Worm (Caenorhabditis elegans): Measurements from ENCODE around the gene scc-1.

Gene scc-1

DNA sequence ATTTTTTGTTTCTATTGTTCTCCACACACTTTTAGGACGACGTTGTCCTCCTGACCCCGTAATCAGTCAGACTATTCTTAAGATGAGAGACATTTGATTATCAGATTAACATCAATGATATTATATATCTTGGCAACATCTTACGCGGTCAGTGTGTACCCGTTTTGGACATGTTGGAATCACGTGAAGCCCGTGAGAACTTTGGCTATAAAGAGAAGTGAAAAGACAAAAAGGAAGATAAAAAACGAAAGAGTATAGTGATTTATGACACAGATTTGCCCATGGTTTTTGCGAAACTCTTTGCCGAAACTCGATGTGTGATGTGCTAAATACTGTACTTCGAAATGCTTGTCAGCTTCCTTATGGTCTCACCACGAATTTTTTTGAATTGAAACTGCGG is 46.8 kb downstream of the scc-1 start:
- no peak for TF ChIP-seq ref-2 (tag; optimal IDR thresholded peaks at IDR 0.05)
- no peak for TF ChIP-seq ahr-1 (tag; optimal IDR thresholded peaks at IDR 0.05)
- TF ChIP-seq ceh-14 (tag; optimal IDR thresholded peaks at IDR 0.05) = no peak
- no peak for TF ChIP-seq fkh-10 (GFP tag; optimal IDR thresholded peaks at IDR 0.05)
- TF ChIP-seq nhr-11 (tag; optimal IDR thresholded peaks at IDR 0.05) = no peak
- TF ChIP-seq lin-11 (tag; optimal IDR thresholded peaks at IDR 0.05) = no peak
- TF ChIP-seq hlh-8 (tag; optimal IDR thresholded peaks at IDR 0.05) = no peak

DNA sequence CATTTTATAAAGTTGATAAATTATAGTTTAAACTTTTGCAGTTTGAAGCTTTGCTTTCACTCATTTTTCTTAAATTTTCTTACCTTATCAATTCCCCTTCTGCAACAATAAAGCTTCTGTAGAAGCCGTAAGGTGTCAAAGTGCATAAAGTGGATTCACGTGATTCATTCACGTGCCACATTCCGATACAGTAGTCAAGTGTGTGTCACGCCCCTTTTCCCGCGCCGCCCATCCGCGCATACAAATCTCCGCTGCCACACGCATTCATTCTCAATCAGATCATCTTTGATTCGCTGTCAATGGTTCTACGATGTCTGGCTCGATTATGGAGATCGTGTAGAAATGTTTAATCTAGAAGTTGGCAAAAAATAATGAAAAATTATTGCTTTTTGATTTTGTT is 48.5 kb downstream of the scc-1 start:
- TF ChIP-seq K02D7.2 (tag; optimal IDR thresholded peaks at IDR 0.05) (no peak), hlh-30 (tag; optimal IDR thresholded peaks at IDR 0.05; ENCODE audit: insufficient read depth) (peak; percentile 22), pqm-1 (tag; optimal IDR thresholded peaks at IDR 0.05) (no peak)

DNA sequence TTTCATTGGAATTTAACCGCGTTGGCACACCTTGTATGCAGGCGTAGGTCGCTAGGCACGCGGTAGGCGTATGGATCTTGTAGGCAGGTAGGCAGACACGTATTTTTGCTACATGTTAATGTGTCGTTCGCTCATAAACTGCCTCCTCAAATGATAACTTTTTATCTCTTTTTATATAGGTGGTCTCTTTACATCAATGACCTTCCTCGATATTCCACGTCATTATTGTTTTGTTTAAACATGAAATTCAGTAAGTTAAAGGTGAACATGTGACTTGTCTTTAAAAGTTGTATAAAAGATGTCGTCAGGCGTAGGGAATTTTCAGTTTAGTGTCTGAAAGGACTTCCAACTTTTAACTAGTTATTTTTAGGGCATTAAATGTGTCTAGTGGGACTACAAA is 49.2 kb downstream of the scc-1 start:
- no peak for TF ChIP-seq ceh-34 (tag; optimal IDR thresholded peaks at IDR 0.05)
- TF ChIP-seq zip-5 (tag; optimal IDR thresholded peaks at IDR 0.05) = no peak
- TF ChIP-seq ama-1 (optimal IDR thresholded peaks at IDR 0.05) = no peak
- no peak for TF ChIP-seq ceh-48 (tag; optimal IDR thresholded peaks at IDR 0.05)
- TF ChIP-seq pax-1 (tag; optimal IDR thresholded peaks at IDR 0.05) = no peak
- TF ChIP-seq unc-3 (GFP tag; conservative IDR thresholded peaks at IDR 0.05) = no peak
- no peak for TF ChIP-seq unc-3 (tag; optimal IDR thresholded peaks at IDR 0.05)
- no peak for TF ChIP-seq mec-3 (tag; optimal IDR thresholded peaks at IDR 0.05; ENCODE audit: borderline replicate concordance)
- no peak for TF ChIP-seq tbx-2 (tag; optimal IDR thresholded peaks at IDR 0.05)
- TF ChIP-seq ahr-1 (tag; optimal IDR thresholded peaks at IDR 0.05) = no peak
- no peak for TF ChIP-seq ref-2 (tag; optimal IDR thresholded peaks at IDR 0.05)
- no peak for TF ChIP-seq ets-4 (tag; optimal IDR thresholded peaks at IDR 0.05)
- TF ChIP-seq F13H6.1 (tag; optimal IDR thresholded peaks at IDR 0.05) = no peak
- TF ChIP-seq unc-55 (GFP tag; optimal IDR thresholded peaks at IDR 0.05) = no peak
- no peak for TF ChIP-seq sdc-2 (tag; optimal IDR thresholded peaks at IDR 0.05)
- no peak for TF ChIP-seq hlh-30 (tag; optimal IDR thresholded peaks at IDR 0.05; ENCODE audit: insufficient read depth)

DNA sequence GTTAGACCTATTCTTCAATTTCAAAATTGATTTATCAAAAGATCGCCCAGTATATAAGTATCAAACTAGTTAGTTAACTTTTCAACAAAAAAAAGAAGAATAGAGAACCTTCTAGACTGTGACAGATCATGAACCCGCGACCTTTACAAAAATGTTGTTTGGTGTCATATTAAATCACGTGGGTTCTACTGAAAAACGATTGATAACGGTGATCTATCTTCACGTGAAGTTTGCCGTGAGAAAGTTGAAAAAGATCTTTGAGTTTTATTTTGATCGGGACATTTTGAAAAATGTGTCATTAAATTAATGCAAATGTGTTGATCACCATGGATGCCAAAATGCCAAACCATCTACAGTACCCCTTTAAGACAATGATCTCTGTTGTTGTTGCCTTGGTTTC is 49.9 kb downstream of the scc-1 start:
- TF ChIP-seq fkh-6 (tag; optimal IDR thresholded peaks at IDR 0.05) = no peak

DNA sequence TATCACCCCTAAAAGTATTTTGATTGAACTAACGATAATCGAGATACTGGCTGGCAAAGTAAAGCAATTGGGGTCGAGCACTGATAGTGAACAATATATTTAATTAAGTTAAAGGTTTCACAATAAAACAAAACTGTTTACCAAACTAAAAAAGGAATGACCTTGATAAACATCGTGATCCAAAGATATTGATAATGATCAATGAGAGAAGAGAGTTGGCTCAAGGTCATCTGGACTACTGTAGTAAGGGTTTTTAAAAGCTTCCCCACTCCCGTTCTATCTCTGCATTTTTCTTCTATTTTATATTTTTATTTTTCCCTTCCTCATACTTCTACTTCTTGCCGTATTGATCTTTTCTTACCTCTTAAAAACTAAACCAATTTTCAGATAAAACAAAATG is 51.1 kb downstream of the scc-1 start, which contains the start of gene F41C3.2:
Gene F41C3.2 (plus strand): TSS at position 388 of the 400 bp plus-strand sequence.
- TF ChIP-seq ceh-22 (tag; optimal IDR thresholded peaks at IDR 0.05) (no peak), ahr-1 (tag; optimal IDR thresholded peaks at IDR 0.05) (no peak), ama-1 (optimal IDR thresholded peaks at IDR 0.05) (no peak), eyg-1 (tag; optimal IDR thresholded peaks at IDR 0.05) (no peak), mec-3 (tag; optimal IDR thresholded peaks at IDR 0.05; ENCODE audit: borderline replicate concordance) (no peak), fax-1 (tag; optimal IDR thresholded peaks at IDR 0.05) (no peak), pag-3 (tag; optimal IDR thresholded peaks at IDR 0.05; ENCODE audit: borderline replicate concordance) (no peak), elt-4 (tag; optimal IDR thresholded peaks at IDR 0.05) (no peak), tbx-7 (tag; optimal IDR thresholded peaks at IDR 0.05) (no peak), K02D7.2 (tag; optimal IDR thresholded peaks at IDR 0.05) (no peak), zip-5 (tag; optimal IDR thresholded peaks at IDR 0.05) (no peak), ceh-45 (GFP tag; IDR thresholded peaks at IDR 0.05) (no peak)
